Fruit fly (Drosophila melanogaster) whole organism, embryonic: ENCODE data around the gene CG14669.
A peak's percentile ranks its signal among the peaks of the same experiment; 100 is the strongest.

Source experiments
- Abd-B ChIP-seq: fragments of 200-800 bp; sonication (Bioruptor generic); optimal IDR thresholded peaks from 2 replicates; lab custom pipeline; 2018; ENCODE audit warnings: missing biosample characterization, mild to moderate bottlenecking, missing genetic modification characterization, moderate library complexity
- B-H2 ChIP-seq: fragments of 200-800 bp; sonication (Bioruptor generic); optimal IDR thresholded peaks from 2 replicates; lab custom pipeline; 2018; ENCODE audit warnings: missing biosample characterization, mild to moderate bottlenecking, missing genetic modification characterization
- Blimp-1 ChIP-seq: fragments of 200-800 bp; sonication (Bioruptor generic); optimal IDR thresholded peaks from 3 replicates; lab custom pipeline; 2018; ENCODE audit warnings: missing biosample characterization, missing genetic modification characterization, mild to moderate bottlenecking, moderate library complexity, missing genetic modification reagents
- BtbVII ChIP-seq: fragments of 200-800 bp; sonication (Bioruptor generic); optimal IDR thresholded peaks from 3 replicates; lab custom pipeline; 2017; ENCODE audit warnings: missing biosample characterization, mild to moderate bottlenecking, missing genetic modification characterization
- CG11456 ChIP-seq: fragments of 200-800 bp; sonication (Bioruptor generic); IDR thresholded peaks from 3 replicates; pipeline ENCODE4 v1.3.6; 2022; ENCODE audit warnings: missing biosample characterization, missing genetic modification characterization
- CG11504 ChIP-seq: fragments of 200-800 bp; sonication (Bioruptor generic); optimal IDR thresholded peaks from 3 replicates; lab custom pipeline; 2019; ENCODE audit warnings: missing biosample characterization, mild to moderate bottlenecking, missing genetic modification characterization, moderate library complexity
- CG12071 ChIP-seq: fragments of 200-800 bp; sonication (Bioruptor generic); optimal IDR thresholded peaks from 3 replicates; lab custom pipeline; 2018; ENCODE audit warnings: missing biosample characterization, mild to moderate bottlenecking, missing genetic modification characterization
- CG13287 ChIP-seq: fragments of 200-800 bp; sonication (Bioruptor generic); IDR thresholded peaks from 2 replicates; pipeline ENCODE4 v1.3.6; 2022; ENCODE audit warnings: missing biosample characterization, missing genetic modification characterization; ENCODE audit not compliant: partially characterized antibody
- CG16813 ChIP-seq: fragments of 200-800 bp; sonication (Bioruptor generic); IDR thresholded peaks from 3 replicates; pipeline ENCODE4 v1.3.6; 2022; ENCODE audit warnings: missing biosample characterization, missing genetic modification characterization; ENCODE audit not compliant: partially characterized antibody
- CG18011 ChIP-seq: fragments of 200-800 bp; sonication (Bioruptor generic); optimal IDR thresholded peaks from 2 replicates; lab custom pipeline; 2017; ENCODE audit warnings: missing biosample characterization, missing genetic modification characterization, mild to moderate bottlenecking, moderate library complexity, missing genotype
- CG2875 ChIP-seq: fragments of 200-800 bp; sonication (Bioruptor generic); optimal IDR thresholded peaks from 2 replicates; lab custom pipeline; 2017; ENCODE audit warnings: missing biosample characterization, mild to moderate bottlenecking, missing genetic modification characterization, missing genetic modification reagents
- CG3995 ChIP-seq: fragments of 200-800 bp; sonication (Bioruptor generic); optimal IDR thresholded peaks from 3 replicates; lab custom pipeline; 2016; ENCODE audit warnings: missing biosample characterization, missing genetic modification characterization
- CG42726 ChIP-seq: fragments of 200-800 bp; sonication (Bioruptor generic); IDR thresholded peaks from 2 replicates; pipeline ENCODE4 v1.3.6; 2022; ENCODE audit warnings: missing biosample characterization, missing genetic modification characterization; ENCODE audit not compliant: partially characterized antibody
- CG5180 ChIP-seq: fragments of 200-800 bp; sonication (Bioruptor generic); optimal IDR thresholded peaks from 3 replicates; lab custom pipeline; 2017; ENCODE audit warnings: missing biosample characterization, missing genetic modification characterization, mild to moderate bottlenecking, moderate library complexity, missing genetic modification reagents
- CG7271 ChIP-seq: fragments of 200-800 bp; sonication (Bioruptor generic); optimal IDR thresholded peaks from 2 replicates; lab custom pipeline; 2018; ENCODE audit warnings: missing biosample characterization, mild to moderate bottlenecking, missing genetic modification characterization, moderate library complexity
- CG8089 ChIP-seq: fragments of 200-800 bp; sonication (Bioruptor generic); optimal IDR thresholded peaks from 3 replicates; lab custom pipeline; 2016; ENCODE audit warnings: missing biosample characterization, missing genetic modification characterization
- CTCF ChIP-seq: fragments of 200-800 bp; sonication (Bioruptor generic); optimal IDR thresholded peaks from 2 replicates; lab custom pipeline; 2017; ENCODE audit warnings: missing biosample characterization, mild to moderate bottlenecking, missing genetic modification characterization, moderate library complexity
- Chrac-16 ChIP-seq: fragments of 200-800 bp; sonication (Bioruptor generic); optimal IDR thresholded peaks from 3 replicates; lab custom pipeline; 2016; ENCODE audit warnings: missing biosample characterization, missing genetic modification characterization
- CrebB ChIP-seq: fragments of 200-800 bp; sonication (Bioruptor generic); optimal IDR thresholded peaks from 3 replicates; lab custom pipeline; 2018; ENCODE audit warnings: missing biosample characterization, mild to moderate bottlenecking, missing genetic modification characterization
- Dll ChIP-seq: fragments of 200-800 bp; sonication (Bioruptor generic); IDR thresholded peaks from 4 replicates; pipeline ENCODE4 v1.3.6; 2022; ENCODE audit warnings: missing biosample characterization, missing genetic modification characterization; ENCODE audit not compliant: partially characterized antibody
- Fer2 ChIP-seq: fragments of 200-800 bp; sonication (Bioruptor generic); optimal IDR thresholded peaks from 2 replicates; lab custom pipeline; 2018; ENCODE audit warnings: missing biosample characterization, mild to moderate bottlenecking, missing genetic modification characterization, moderate library complexity
- GATAe ChIP-seq: fragments of 200-800 bp; sonication (Bioruptor generic); conservative IDR thresholded peaks from 2 replicates; pipeline ENCODE4 v1.3.6; 2022; ENCODE audit warnings: missing biosample characterization, missing genetic modification characterization
- Gug ChIP-seq: fragments of 200-800 bp; sonication (Bioruptor generic); IDR thresholded peaks from 4 replicates; pipeline ENCODE4 v1.3.6; 2022; ENCODE audit warnings: missing biosample characterization, missing genetic modification characterization
- MESR4 ChIP-seq: fragments of 200-800 bp; sonication (Bioruptor generic); optimal IDR thresholded peaks from 2 replicates; lab custom pipeline; 2018; ENCODE audit warnings: missing biosample characterization, mild to moderate bottlenecking, missing genetic modification characterization, moderate library complexity
- NK7.1 ChIP-seq: fragments of 200-800 bp; sonication (Bioruptor generic); optimal IDR thresholded peaks from 3 replicates; lab custom pipeline; 2016; ENCODE audit warnings: missing biosample characterization, missing genetic modification characterization
- Six4 ChIP-seq: fragments of 200-800 bp; sonication (Bioruptor generic); optimal IDR thresholded peaks from 2 replicates; lab custom pipeline; 2016; ENCODE audit warnings: missing biosample characterization, missing genetic modification characterization
- Sry-δ ChIP-seq: fragments of 200-800 bp; sonication (Bioruptor generic); optimal IDR thresholded peaks from 2 replicates; lab custom pipeline; 2016; ENCODE audit warnings: missing biosample characterization, missing genetic modification characterization
- Tbp ChIP-seq: fragments of >200 bp; optimal IDR thresholded peaks from 2 replicates; lab custom pipeline; 2018; ENCODE audit warnings: missing biosample characterization, missing genetic modification characterization
- bab2 ChIP-seq: fragments of 200-800 bp; sonication (Bioruptor generic); optimal IDR thresholded peaks from 2 replicates; lab custom pipeline; 2016; ENCODE audit warnings: missing biosample characterization, missing genetic modification characterization
- bbx ChIP-seq: fragments of 200-800 bp; sonication (Bioruptor generic); IDR thresholded peaks from 2 replicates; pipeline ENCODE4 v1.3.6; 2022; ENCODE audit warnings: missing biosample characterization, missing genetic modification characterization; ENCODE audit not compliant: partially characterized antibody
- bsh ChIP-seq, 2 experiments: fragments of 200-800 bp; sonication (Bioruptor generic); optimal IDR thresholded peaks; 2 replicates each; lab custom pipeline; 2017 to 2018; ENCODE audit warnings: mild to moderate bottlenecking in 2 of 2, missing biosample characterization in 2 of 2, missing genetic modification characterization in 2 of 2, moderate library complexity in 1 of 2
- chinmo ChIP-seq: fragments of 200-800 bp; sonication (Bioruptor generic); IDR thresholded peaks from 4 replicates; pipeline ENCODE4 v1.3.6; 2022; ENCODE audit warnings: missing biosample characterization, missing genetic modification characterization; ENCODE audit not compliant: partially characterized antibody
- en ChIP-seq: fragments of 200-800 bp; sonication (Bioruptor generic); optimal IDR thresholded peaks from 2 replicates; lab custom pipeline; 2016; ENCODE audit warnings: missing biosample characterization, missing genetic modification characterization
- eyg ChIP-seq: fragments of 200-800 bp; sonication (Bioruptor generic); optimal IDR thresholded peaks from 3 replicates; lab custom pipeline; 2016; ENCODE audit warnings: missing biosample characterization, missing genetic modification characterization
- gfzf ChIP-seq: fragments of 200-800 bp; sonication (Bioruptor generic); optimal IDR thresholded peaks from 2 replicates; lab custom pipeline; 2016; ENCODE audit warnings: missing biosample characterization, mild to moderate bottlenecking, missing genetic modification characterization, moderate library complexity
- h ChIP-seq: fragments of >200 bp; optimal IDR thresholded peaks from 2 replicates; lab custom pipeline; 2017
- her ChIP-seq: fragments of 200-800 bp; sonication (Bioruptor generic); optimal IDR thresholded peaks from 2 replicates; lab custom pipeline; 2016; ENCODE audit warnings: missing biosample characterization, missing genetic modification characterization
- kay ChIP-seq: fragments of 200-800 bp; sonication (Bioruptor generic); optimal IDR thresholded peaks from 2 replicates; lab custom pipeline; 2016; ENCODE audit warnings: missing biosample characterization, missing genetic modification characterization
- kni ChIP-seq: fragments of 200-800 bp; sonication (Bioruptor generic); optimal IDR thresholded peaks from 3 replicates; lab custom pipeline; 2017; ENCODE audit warnings: mild to moderate bottlenecking, missing biosample characterization, missing genetic modification reagents, missing genetic modification characterization
- lola ChIP-seq, 3 experiments: fragments of >200 bp in 2 of 3; fragments of 200-800 bp in 1 of 3; sonication (Bioruptor generic) in 1 of 3; optimal IDR thresholded peaks; 2 replicates each; lab custom pipeline; 2017 to 2019; ENCODE audit warnings: missing biosample characterization in 3 of 3, missing genetic modification characterization in 3 of 3, mild to moderate bottlenecking in 1 of 3, moderate library complexity in 1 of 3
- psq ChIP-seq: fragments of 200-800 bp; sonication (Bioruptor generic); optimal IDR thresholded peaks from 2 replicates; lab custom pipeline; 2017; ENCODE audit warnings: missing biosample characterization, missing genetic modification characterization
- row ChIP-seq: fragments of 200-800 bp; sonication (Bioruptor generic); IDR thresholded peaks from 3 replicates; pipeline ENCODE4 v1.3.6; 2022; ENCODE audit warnings: missing biosample characterization, missing genetic modification characterization
- sd ChIP-seq: fragments of 200-800 bp; sonication (Bioruptor generic); optimal IDR thresholded peaks from 3 replicates; lab custom pipeline; 2018; ENCODE audit warnings: missing biosample characterization, mild to moderate bottlenecking, missing genetic modification characterization, moderate library complexity
- sqz ChIP-seq: fragments of 200-800 bp; sonication (Bioruptor generic); optimal IDR thresholded peaks from 3 replicates; lab custom pipeline; 2018; ENCODE audit warnings: missing biosample characterization, mild to moderate bottlenecking, missing genetic modification characterization
- stwl ChIP-seq: fragments of 200-800 bp; sonication (Bioruptor generic); optimal IDR thresholded peaks from 3 replicates; lab custom pipeline; 2018; ENCODE audit warnings: missing biosample characterization, mild to moderate bottlenecking, missing genetic modification characterization, moderate library complexity
- tll ChIP-seq, 2 experiments: fragments of 200-800 bp in 1 of 2; fragments of >200 bp in 1 of 2; sonication (Bioruptor generic) in 1 of 2; optimal IDR thresholded peaks; 2 replicates each; lab custom pipeline; 2017 to 2019; ENCODE audit warnings: missing biosample characterization in 2 of 2, missing genetic modification characterization in 2 of 2, mild to moderate bottlenecking in 1 of 2, moderate library complexity in 1 of 2
- trem ChIP-seq: fragments of 200-800 bp; optimal IDR thresholded peaks from 3 replicates; lab custom pipeline; 2019; ENCODE audit warnings: missing biosample characterization, mild to moderate bottlenecking, missing genetic modification characterization, moderate library complexity
- trh ChIP-seq: fragments of 200-800 bp; sonication (Bioruptor generic); optimal IDR thresholded peaks from 2 replicates; lab custom pipeline; 2016; ENCODE audit warnings: missing biosample characterization, missing genetic modification characterization
- vfl ChIP-seq: fragments of 200-800 bp; sonication (Bioruptor generic); optimal IDR thresholded peaks from 2 replicates; lab custom pipeline; 2016; ENCODE audit warnings: missing biosample characterization, missing genetic modification characterization
- vnd ChIP-seq: fragments of 200-800 bp; sonication (Bioruptor generic); IDR thresholded peaks from 3 replicates; pipeline ENCODE4 v1.3.6; 2022; ENCODE audit warnings: missing biosample characterization, missing genetic modification characterization; ENCODE audit not compliant: partially characterized antibody

CG14669 gene

dm6 chr3R:5438750-5439149 lies 24.4 kb downstream of the CG14669 start:
- no peak for TF ChIP-seq GATAe (GFP tag; lab: Robert Waterston, UW)
- TF ChIP-seq CG11504 (tag; lab: Kevin White, UChicago), result peak; percentile 39
- peak; percentile 100 for TF ChIP-seq stwl (tag; lab: Kevin White, UChicago)
- TF ChIP-seq B-H2 (GFP tag; lab: Kevin White, UChicago), result no peak
- TF ChIP-seq sd (tag; lab: Kevin White, UChicago), result peak; percentile 94
- no peak for TF ChIP-seq Blimp-1 (GFP tag; lab: Kevin White, UChicago)
- no peak for TF ChIP-seq CG2875 (GFP tag; lab: Kevin White, UChicago)
- peak; percentile 43 for TF ChIP-seq CG16813 (GFP tag; lab: Robert Waterston, UW)
- no peak for TF ChIP-seq CG3995 (GFP tag; lab: Kevin White, UChicago)
- TF ChIP-seq lola (GFP tag; optimal IDR thresholded peaks at IDR 0.05; lab: Kevin White, UChicago), result no peak
- no peak for TF ChIP-seq chinmo
- TF ChIP-seq CrebB (tag; lab: Kevin White, UChicago), result no peak
- peak; percentile 33; the same call in 1 of the 2 replicates for TF ChIP-seq bbx (GFP tag; lab: Robert Waterston, UW)
- no peak for TF ChIP-seq Chrac-16 (GFP tag; lab: Kevin White, UChicago)
- no peak for TF ChIP-seq Six4
- TF ChIP-seq bab2 (GFP tag; lab: Kevin White, UChicago), result no peak
- no peak for TF ChIP-seq psq
- no peak for TF ChIP-seq CG8089 (GFP tag; lab: Kevin White, UChicago)
- peak; percentile 43; the same call in 1 of the 2 replicates for TF ChIP-seq CG13287
- no peak for TF ChIP-seq BtbVII
- TF ChIP-seq vfl (GFP tag; lab: Kevin White, UChicago), result no peak
- TF ChIP-seq en (GFP tag; lab: Kevin White, UChicago), result no peak
- TF ChIP-seq Sry-δ (GFP tag; lab: Kevin White, UChicago), result peak; percentile 32
- TF ChIP-seq Tbp, result no peak
- no peak for TF ChIP-seq NK7.1 (GFP tag; lab: Kevin White, UChicago)
- TF ChIP-seq CG5180 (GFP tag; lab: Kevin White, UChicago), result no peak
- peak; percentile 27 for TF ChIP-seq trem (tag; lab: Kevin White, UChicago)
- TF ChIP-seq MESR4 (GFP tag; lab: Kevin White, UChicago), result no peak
- no peak for TF ChIP-seq CG11456 (GFP tag; lab: Robert Waterston, UW)
- peak; percentile 95 for TF ChIP-seq Abd-B (GFP tag; lab: Kevin White, UChicago)
- no peak for TF ChIP-seq eyg (GFP tag; lab: Kevin White, UChicago)
- TF ChIP-seq bsh (GFP tag; optimal IDR thresholded peaks at IDR 0.05; lab: Kevin White, UChicago), result no peak
- peak; percentile 12 for TF ChIP-seq CTCF
- TF ChIP-seq CG18011 (GFP tag; lab: Kevin White, UChicago), result peak; percentile 98
- TF ChIP-seq sqz (GFP tag; lab: Kevin White, UChicago), result peak; percentile 82
- no peak for TF ChIP-seq her (GFP tag; lab: Kevin White, UChicago)
- no peak for TF ChIP-seq CG12071 (GFP tag; lab: Kevin White, UChicago)
- TF ChIP-seq row, result peak; percentile 21; the same call in 1 of the 3 replicates
- peak; percentile 54 for TF ChIP-seq gfzf (GFP tag; lab: Kevin White, UChicago)
- TF ChIP-seq CG42726, result no peak
- no peak for TF ChIP-seq kni
- TF ChIP-seq h (lab: Kevin White, UChicago), result no peak
- 0 out of 4 replicates have a peak, but pooled peaks have one; percentile 30 for TF ChIP-seq Dll (GFP tag; lab: Robert Waterston, UW)
- TF ChIP-seq Fer2 (tag; lab: Kevin White, UChicago), result no peak
- TF ChIP-seq kay (GFP tag; lab: Kevin White, UChicago), result no peak
- no peak for TF ChIP-seq trh (GFP tag; lab: Kevin White, UChicago)
- TF ChIP-seq vnd, result no peak
- no peak for TF ChIP-seq Gug (GFP tag; lab: Robert Waterston, UW)
- no peak for TF ChIP-seq tll (GFP tag; optimal IDR thresholded peaks at IDR 0.05; lab: Kevin White, UChicago)
- TF ChIP-seq CG7271 (tag; lab: Kevin White, UChicago), result no peak
